Worm (Caenorhabditis elegans) whole organism, L4 larva: ENCODE measurements around the gene osm-3.

ENCODE experiments used
- F26F4.8 ChIP-seq: fragments of 200-800 bp; sonication (Bioruptor generic); conservative IDR thresholded peaks from 2 replicates; pipeline ENCODE4 v1.3.6; 2022; ENCODE audit warnings: missing genetic modification characterization, missing compliant biosample characterization
- ceh-82 ChIP-seq: sonication (generic microtip); optimal IDR thresholded peaks from 2 replicates; lab custom pipeline; 2017; ENCODE audit warnings: missing biosample characterization, missing genetic modification characterization
- fos-1 ChIP-seq: fragments of 150-350 bp; optimal IDR thresholded peaks from 2 replicates; lab custom pipeline; 2014; ENCODE audit warnings: missing biosample characterization, missing genetic modification characterization
- gei-8 ChIP-seq: fragments of 200-800 bp; sonication (Bioruptor generic); optimal IDR thresholded peaks from 2 replicates; lab custom pipeline; 2018; ENCODE audit warnings: mild to moderate bottlenecking, missing genetic modification characterization, missing compliant biosample characterization
- lim-7 ChIP-seq: fragments of 200-800 bp; sonication (Bioruptor generic); IDR thresholded peaks from 2 replicates; pipeline ENCODE4 v1.3.6; 2022; ENCODE audit warnings: missing genetic modification characterization, missing compliant biosample characterization
- lin-13 ChIP-seq: fragments of 150-350 bp; optimal IDR thresholded peaks from 2 replicates; lab custom pipeline; 2014; ENCODE audit warnings: missing biosample characterization, missing genetic modification reagents, missing genetic modification characterization
- lir-3 ChIP-seq: sonication (generic microtip); optimal IDR thresholded peaks from 2 replicates; lab custom pipeline; 2016; ENCODE audit warnings: mild to moderate bottlenecking, missing genetic modification characterization, missing compliant biosample characterization
- mep-1 ChIP-seq: fragments of 150-350 bp; sonication (generic microtip); optimal IDR thresholded peaks from 3 replicates; lab custom pipeline; 2014; ENCODE audit warnings: missing biosample characterization, missing genetic modification characterization
- nhr-11 ChIP-seq: fragments of 150-350 bp; optimal IDR thresholded peaks from 2 replicates; lab custom pipeline; 2014; ENCODE audit warnings: missing biosample characterization, missing genetic modification characterization
- nhr-77 ChIP-seq: fragments of 150-350 bp; optimal IDR thresholded peaks from 2 replicates; lab custom pipeline; 2014; ENCODE audit warnings: missing biosample characterization, missing genetic modification characterization
- unc-130 ChIP-seq: sonication (generic microtip); optimal IDR thresholded peaks from 2 replicates; lab custom pipeline; 2016; ENCODE audit warnings: missing genetic modification reagents, missing genetic modification characterization, missing compliant biosample characterization
- unc-39 ChIP-seq: sonication (generic microtip); optimal IDR thresholded peaks from 2 replicates; lab custom pipeline; 2017; ENCODE audit warnings: missing biosample characterization, missing genetic modification characterization

DNA sequence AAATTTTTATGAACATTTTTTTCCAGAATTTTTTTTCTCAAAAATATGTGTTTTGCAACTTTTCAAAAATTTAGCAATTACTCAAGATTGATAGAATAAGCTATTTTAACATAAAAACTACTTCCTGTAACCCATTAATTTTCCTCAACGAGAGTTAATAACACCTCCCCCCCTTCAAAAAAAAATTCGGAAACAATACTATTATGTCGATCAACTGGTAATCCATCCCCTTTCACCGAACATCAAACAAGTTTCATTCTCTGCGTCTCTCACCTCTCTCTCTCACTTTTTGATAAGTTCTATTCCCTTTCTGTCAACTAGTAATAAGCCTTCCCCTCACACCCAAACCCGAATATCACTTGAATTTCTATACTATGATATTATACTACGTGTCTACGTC, 16.9 kb downstream of the osm-3 start, which contains the start of gene glct-6:
- TF ChIP-seq gei-8 (GFP tag; lab: Kevin White, UChicago) (no peak), ceh-82 (tag; lab: Kevin White, UChicago) (no peak), mep-1 (tag; lab: Kevin White, UChicago) (no peak), nhr-11 (no peak), fos-1 (tag; lab: Kevin White, UChicago) (no peak), F26F4.8 (GFP tag; lab: Robert Waterston, UW) (no peak), lim-7 (GFP tag; lab: Robert Waterston, UW) (no peak), lir-3 (no peak), nhr-77 (no peak), lin-13 (GFP tag; lab: Kevin White, UChicago) (no peak), unc-130 (GFP tag; lab: Kevin White, UChicago) (no peak), unc-39 (tag; lab: Kevin White, UChicago) (no peak)
